Worm (Caenorhabditis elegans) whole organism, L3 larva: Measurements from ENCODE around the gene act-1.

Source experiments
- jun-1 ChIP-seq: fragments of 150-350 bp; optimal IDR thresholded peaks from 2 replicates; lab custom pipeline; 2014; ENCODE audit warnings: missing biosample characterization, missing genetic modification reagents, missing genetic modification characterization
- lin-15B ChIP-seq: fragments of 150-350 bp; optimal IDR thresholded peaks from 2 replicates; lab custom pipeline; 2014; ENCODE audit warnings: missing biosample characterization, missing genetic modification characterization
- sea-2 ChIP-seq: fragments of 150-350 bp; sonication (generic microtip); optimal IDR thresholded peaks from 4 replicates; lab custom pipeline; 2014; ENCODE audit warnings: missing biosample characterization, missing genetic modification reagents, missing genetic modification characterization
- snpc-4 ChIP-seq: fragments of 150-350 bp; optimal IDR thresholded peaks from 2 replicates; lab custom pipeline; 2014; ENCODE audit warnings: missing biosample characterization, missing genetic modification characterization
- unc-62 ChIP-seq: fragments of 150-350 bp; sonication (generic microtip); optimal IDR thresholded peaks from 4 replicates; lab custom pipeline; 2014; ENCODE audit warnings: missing biosample characterization, missing genetic modification reagents, missing genetic modification characterization
- zag-1 ChIP-seq: fragments of 150-350 bp; optimal IDR thresholded peaks from 2 replicates; lab custom pipeline; 2014; ENCODE audit warnings: missing biosample characterization, missing genetic modification characterization

DNA sequence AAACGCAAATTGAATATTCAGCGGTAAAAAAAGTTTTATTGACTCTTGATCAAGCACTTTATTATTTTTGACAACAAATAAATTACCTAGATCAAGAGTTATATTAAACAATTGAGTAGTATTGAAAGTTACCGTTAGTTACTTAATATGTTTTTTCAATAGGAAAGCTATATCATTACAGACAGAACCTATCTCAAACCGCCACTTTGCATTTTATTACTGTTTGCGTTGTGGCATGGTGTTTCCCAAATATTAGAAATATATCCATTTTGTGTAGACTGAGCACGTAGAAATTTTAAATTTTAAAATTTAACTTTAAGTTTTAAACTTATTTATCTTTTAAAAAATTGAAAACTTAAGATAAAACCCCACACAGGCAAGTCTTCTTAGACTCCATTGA lies 23.6 kb downstream of the act-1 start:
- TF ChIP-seq lin-15B (tag; lab: Kevin White, UChicago) (no peak), snpc-4 (tag; lab: Kevin White, UChicago) (no peak), zag-1 (tag; lab: Kevin White, UChicago) (no peak), unc-62 (no peak), sea-2 (GFP tag; lab: Kevin White, UChicago) (no peak), jun-1 (tag; lab: Kevin White, UChicago) (no peak)
